Worm (Caenorhabditis elegans) whole organism, L1 larva: ENCODE data around the gene rpac-40.

Experiments used
- F16B12.6 ChIP-seq: fragments of 150-350 bp; optimal IDR thresholded peaks from 2 replicates; lab custom pipeline; 2014; ENCODE audit warnings: missing biosample characterization, missing genetic modification characterization
- ama-1 ChIP-seq: fragments of 150-350 bp; optimal IDR thresholded peaks from 2 replicates; lab custom pipeline; 2014
- blmp-1 ChIP-seq: fragments of 150-350 bp; optimal IDR thresholded peaks from 2 replicates; lab custom pipeline; 2014; ENCODE audit warnings: missing biosample characterization, missing genetic modification characterization
- ceh-63 ChIP-seq: fragments of 200-800 bp; sonication (Bioruptor generic); optimal IDR thresholded peaks from 2 replicates; lab custom pipeline; 2018; ENCODE audit warnings: mild to moderate bottlenecking, missing genetic modification characterization, missing compliant biosample characterization
- ceh-8 ChIP-seq: fragments of 200-800 bp; sonication (Bioruptor generic); optimal IDR thresholded peaks from 2 replicates; lab custom pipeline; 2018; ENCODE audit warnings: mild to moderate bottlenecking, missing genetic modification characterization, moderate library complexity, missing compliant biosample characterization
- ceh-88 ChIP-seq: fragments of 200-800 bp; sonication (Bioruptor generic); IDR thresholded peaks from 2 replicates; pipeline ENCODE4 v1.3.6; 2022; ENCODE audit warnings: missing genetic modification characterization, missing compliant biosample characterization
- dpl-1 ChIP-seq, 3 experiments: fragments of 150-350 bp in 2 of 3; sonication (generic microtip) in 1 of 3; optimal IDR thresholded peaks; 2 replicates each; lab custom pipeline; 2014 to 2017; ENCODE audit warnings: missing biosample characterization in 3 of 3, missing genetic modification characterization in 3 of 3, missing genetic modification reagents in 3 of 3
- efl-1 ChIP-seq, 4 experiments: fragments of 150-350 bp; optimal IDR thresholded peaks in 3 of 4; peaks in 1 of 4; 1 replicate in 1 of 4; 2 replicates in 3 of 4; lab custom pipeline; 2014; ENCODE audit warnings: missing biosample characterization in 2 of 4, missing genetic modification characterization in 2 of 4, missing genetic modification reagents in 2 of 4
- efl-3 ChIP-seq: fragments of 200-800 bp; sonication (Bioruptor generic); optimal IDR thresholded peaks from 2 replicates; lab custom pipeline; 2018; ENCODE audit warnings: mild to moderate bottlenecking, missing genetic modification characterization, missing compliant biosample characterization
- egl-27 ChIP-seq, 2 experiments: fragments of 150-350 bp in 1 of 2; sonication (generic microtip); optimal IDR thresholded peaks; 3 replicates each; lab custom pipeline; 2017 to 2018; ENCODE audit warnings: missing biosample characterization in 2 of 2, missing genetic modification characterization in 2 of 2, missing genetic modification reagents in 2 of 2
- elt-2 ChIP-seq: sonication (generic microtip); optimal IDR thresholded peaks from 2 replicates; lab custom pipeline; 2016; ENCODE audit warnings: missing genetic modification characterization, mild to moderate bottlenecking, inconsistent platforms, missing compliant biosample characterization, missing genetic modification reagents
- fkh-8 ChIP-seq: sonication (generic microtip); optimal IDR thresholded peaks from 2 replicates; lab custom pipeline; 2016; ENCODE audit warnings: mild to moderate bottlenecking, missing genetic modification characterization, missing compliant biosample characterization
- grh-1 ChIP-seq: fragments of 200-800 bp; sonication (Bioruptor generic); IDR thresholded peaks from 2 replicates; pipeline ENCODE4 v1.3.6; 2022; ENCODE audit warnings: missing genetic modification reagents, missing genetic modification characterization, missing compliant biosample characterization
- irx-1 ChIP-seq: sonication (generic microtip); optimal IDR thresholded peaks from 2 replicates; lab custom pipeline; 2016; ENCODE audit warnings: missing genetic modification characterization, missing compliant biosample characterization
- lin-14 ChIP-seq: fragments of 200-800 bp; sonication (Bioruptor generic); optimal IDR thresholded peaks from 2 replicates; lab custom pipeline; 2018; ENCODE audit warnings: mild to moderate bottlenecking, missing genetic modification characterization, moderate library complexity, missing compliant biosample characterization
- lin-35 ChIP-seq, 2 experiments: fragments of 150-350 bp; optimal IDR thresholded peaks; 2 replicates each; lab custom pipeline; 2014; ENCODE audit warnings: missing biosample characterization in 2 of 2, missing genetic modification characterization in 2 of 2, missing genetic modification reagents in 2 of 2
- mab-9 ChIP-seq: fragments of 200-800 bp; sonication (Bioruptor generic); IDR thresholded peaks from 2 replicates; pipeline ENCODE4 v1.3.6; 2022; ENCODE audit warnings: missing genetic modification reagents, missing genetic modification characterization, missing compliant biosample characterization
- mdl-1 ChIP-seq, 2 experiments: fragments of 150-350 bp; optimal IDR thresholded peaks; 2 replicates each; lab custom pipeline; 2014 to 2017; ENCODE audit warnings: missing biosample characterization in 2 of 2, missing genetic modification characterization in 2 of 2, inconsistent platforms in 1 of 2
- mep-1 ChIP-seq: fragments of 150-350 bp; optimal IDR thresholded peaks from 2 replicates; lab custom pipeline; 2014; ENCODE audit warnings: missing biosample characterization, missing genetic modification characterization
- nhr-12 ChIP-seq: sonication (generic microtip); optimal IDR thresholded peaks from 2 replicates; lab custom pipeline; 2017; ENCODE audit warnings: missing biosample characterization, missing genetic modification characterization
- nhr-19 ChIP-seq: fragments of 200-800 bp; sonication (Bioruptor generic); conservative IDR thresholded peaks from 2 replicates; pipeline ENCODE4 v1.3.6; 2022; ENCODE audit warnings: missing genetic modification characterization, missing compliant biosample characterization
- nhr-20 ChIP-seq: sonication (generic microtip); optimal IDR thresholded peaks from 2 replicates; lab custom pipeline; 2016; ENCODE audit warnings: mild to moderate bottlenecking, missing genetic modification characterization, missing compliant biosample characterization
- nhr-237 ChIP-seq: fragments of 150-350 bp; optimal IDR thresholded peaks from 2 replicates; lab custom pipeline; 2014; ENCODE audit warnings: missing biosample characterization, missing genetic modification characterization
- nhr-28 ChIP-seq: fragments of 150-350 bp; optimal IDR thresholded peaks from 2 replicates; lab custom pipeline; 2014; ENCODE audit warnings: missing biosample characterization, missing genetic modification characterization
- nhr-47 ChIP-seq: sonication (generic microtip); optimal IDR thresholded peaks from 2 replicates; lab custom pipeline; 2016; ENCODE audit warnings: mild to moderate bottlenecking, missing genetic modification characterization, moderate library complexity, missing compliant biosample characterization
- nhr-71 ChIP-seq: sonication (generic microtip); optimal IDR thresholded peaks from 2 replicates; lab custom pipeline; 2016; ENCODE audit warnings: mild to moderate bottlenecking, missing genetic modification characterization, moderate library complexity, missing compliant biosample characterization
- nhr-77 ChIP-seq: fragments of 150-350 bp; optimal IDR thresholded peaks from 2 replicates; lab custom pipeline; 2014; ENCODE audit warnings: missing biosample characterization, missing genetic modification characterization
- nhr-85 ChIP-seq: sonication (generic microtip); peaks from one replicate; lab custom pipeline; 2016; ENCODE audit warnings: missing genetic modification characterization, inconsistent platforms, missing compliant biosample characterization
- nhr-90 ChIP-seq: sonication (generic microtip); optimal IDR thresholded peaks from 2 replicates; lab custom pipeline; 2016; ENCODE audit warnings: mild to moderate bottlenecking, missing genetic modification characterization, missing compliant biosample characterization; ENCODE audit not compliant: poor library complexity
- rnt-1 ChIP-seq: sonication (generic microtip); optimal IDR thresholded peaks from 2 replicates; lab custom pipeline; 2016; ENCODE audit warnings: mild to moderate bottlenecking, missing genetic modification characterization, moderate library complexity, missing compliant biosample characterization
- skn-1 ChIP-seq: fragments of 150-350 bp; optimal IDR thresholded peaks from 2 replicates; lab custom pipeline; 2014; ENCODE audit warnings: missing biosample characterization, missing genetic modification characterization
- snpc-4 ChIP-seq: fragments of 150-350 bp; optimal IDR thresholded peaks from 2 replicates; lab custom pipeline; 2014; ENCODE audit warnings: missing biosample characterization, missing genetic modification characterization
- snu-23 ChIP-seq: sonication (generic microtip); optimal IDR thresholded peaks from 2 replicates; lab custom pipeline; 2016; ENCODE audit warnings: missing genetic modification characterization, missing compliant biosample characterization
- vab-15 ChIP-seq: sonication (generic microtip); optimal IDR thresholded peaks from 2 replicates; lab custom pipeline; 2017; ENCODE audit warnings: missing genotype, mild to moderate bottlenecking, missing genetic modification characterization, missing compliant biosample characterization
- xbp-1 ChIP-seq: sonication (generic microtip); optimal IDR thresholded peaks from 2 replicates; lab custom pipeline; 2016; ENCODE audit warnings: missing genetic modification characterization, missing compliant biosample characterization
- zag-1 ChIP-seq: fragments of 150-350 bp; optimal IDR thresholded peaks from 2 replicates; lab custom pipeline; 2014; ENCODE audit warnings: missing biosample characterization, missing genetic modification characterization

Gene rpac-40

DNA sequence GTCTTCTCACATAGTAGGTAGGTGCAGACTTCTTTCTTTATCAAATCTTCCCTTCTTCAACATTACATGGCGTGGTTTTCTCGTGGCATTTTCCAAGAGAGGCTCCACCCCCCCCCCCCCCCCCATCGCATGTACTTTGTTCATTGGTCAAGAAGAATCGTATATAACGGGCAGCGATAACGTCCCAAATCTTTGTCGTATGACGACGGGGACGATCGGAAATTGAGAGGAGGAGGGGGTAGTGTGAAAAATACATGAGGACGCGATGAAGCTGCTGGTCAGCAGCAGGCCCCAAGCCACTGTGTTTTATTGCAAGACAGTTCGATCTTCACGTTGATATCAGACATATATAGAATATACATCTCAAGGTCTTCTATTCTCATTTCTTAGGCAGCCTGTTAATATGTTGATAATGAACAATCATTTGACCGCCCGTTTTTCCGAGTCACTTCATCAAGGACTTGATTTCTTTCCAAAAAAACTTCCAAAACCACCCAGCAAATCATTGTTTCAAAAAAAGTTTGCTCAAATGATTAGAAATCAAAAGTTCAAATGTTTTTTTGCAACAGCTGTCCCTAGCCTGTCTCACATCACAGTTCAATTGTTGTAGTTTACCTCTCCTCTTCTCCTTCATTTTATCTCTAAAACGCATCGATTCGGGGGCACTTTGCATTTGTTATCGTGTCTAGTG lies 12.7 kb upstream of the rpac-40 start:
- peak in 1 of 2 experiments; percentile 1 for TF ChIP-seq lin-35 (GFP tag; optimal IDR thresholded peaks at IDR 0.05; lab: Kevin White, UChicago)
- peak; percentile 57 for TF ChIP-seq nhr-90 (tag; lab: Kevin White, UChicago)
- no peak for TF ChIP-seq skn-1 (tag; lab: Kevin White, UChicago)
- TF ChIP-seq rnt-1 (tag; lab: Kevin White, UChicago): no peak
- peak; percentile 68 for TF ChIP-seq nhr-19 (GFP tag; lab: Robert Waterston, UW)
- TF ChIP-seq nhr-47: peak; percentile 32
- TF ChIP-seq ceh-8 (GFP tag; lab: Kevin White, UChicago): no peak
- TF ChIP-seq elt-2: peak; percentile 70
- TF ChIP-seq ceh-63 (GFP tag; lab: Kevin White, UChicago): no peak
- peak in 1 of 3 experiments; percentile 19 for TF ChIP-seq dpl-1 (GFP tag; optimal IDR thresholded peaks at IDR 0.05; lab: Kevin White, UChicago)
- peak; percentile 36 for TF ChIP-seq snu-23 (GFP tag; lab: Kevin White, UChicago)
- TF ChIP-seq grh-1 (GFP tag; lab: Robert Waterston, UW): peak; percentile 27; the same call in 1 of the 2 replicates
- TF ChIP-seq nhr-28 (tag; lab: Kevin White, UChicago): no peak
- peak; percentile 16 for TF ChIP-seq blmp-1
- TF ChIP-seq mdl-1 (tag; optimal IDR thresholded peaks at IDR 0.05; lab: Kevin White, UChicago): peak in 1 of 2 experiments; percentile 20
- peak; percentile 78 for TF ChIP-seq nhr-71
- TF ChIP-seq egl-27 (tag; optimal IDR thresholded peaks at IDR 0.05; lab: Kevin White, UChicago): no peak
- TF ChIP-seq nhr-12 (tag; lab: Kevin White, UChicago): no peak
- no peak for TF ChIP-seq irx-1 (tag; lab: Kevin White, UChicago)
- peak; percentile 64 for TF ChIP-seq nhr-20 (tag; lab: Kevin White, UChicago)
- no peak for TF ChIP-seq zag-1 (tag; lab: Kevin White, UChicago)
- TF ChIP-seq nhr-85 (tag; lab: Kevin White, UChicago): peak; percentile 54
- no peak for TF ChIP-seq efl-3 (GFP tag; lab: Kevin White, UChicago)
- peak; percentile 12 for TF ChIP-seq xbp-1 (tag; lab: Kevin White, UChicago)
- TF ChIP-seq efl-1 (optimal IDR thresholded peaks at IDR 0.05; lab: Kevin White, UChicago): no peak
- TF ChIP-seq efl-1 (GFP tag; optimal IDR thresholded peaks at IDR 0.05 in 1 of 2; lab: Kevin White, UChicago): no peak
- TF ChIP-seq mab-9 (GFP tag; lab: Robert Waterston, UW): no peak
- TF ChIP-seq lin-14 (GFP tag; lab: Kevin White, UChicago): peak; percentile 78
- TF ChIP-seq, all 84 proteins: peak for 15

DNA sequence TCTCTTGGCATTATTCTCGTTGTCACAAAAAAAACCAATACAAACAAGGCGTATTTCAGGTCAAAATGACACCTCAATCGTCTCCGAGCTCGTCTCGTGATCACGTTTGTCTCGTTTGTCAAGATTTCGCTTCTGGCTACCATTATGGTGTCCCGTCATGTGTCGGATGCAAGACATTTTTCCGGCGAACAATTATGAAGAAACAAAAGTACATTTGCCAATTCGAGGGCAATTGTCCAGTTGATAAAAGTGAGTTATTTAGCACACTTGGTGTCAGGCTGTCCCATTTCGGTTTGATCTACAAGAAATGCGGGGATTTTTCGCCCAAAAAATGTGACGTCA lies 12.2 kb upstream of the rpac-40 start, which contains the start of gene nhr-114:
TSS of gene nhr-114 (plus strand) at position 59 of the 342 bp plus-strand sequence.
- TF ChIP-seq vab-15: no peak
- no peak for TF ChIP-seq fkh-8 (tag; lab: Kevin White, UChicago)
- TF ChIP-seq grh-1 (GFP tag; lab: Robert Waterston, UW): no peak
- no peak for TF ChIP-seq nhr-77
- no peak for TF ChIP-seq F16B12.6 (tag; lab: Kevin White, UChicago)
- peak; percentile 77 for TF ChIP-seq snpc-4 (tag; lab: Kevin White, UChicago)
- no peak for TF ChIP-seq nhr-71
- TF ChIP-seq mep-1: peak; percentile 27
- TF ChIP-seq rnt-1 (tag; lab: Kevin White, UChicago): no peak
- no peak for TF ChIP-seq nhr-237 (tag; lab: Kevin White, UChicago)
- TF ChIP-seq nhr-85 (tag; lab: Kevin White, UChicago): peak; percentile 19

DNA sequence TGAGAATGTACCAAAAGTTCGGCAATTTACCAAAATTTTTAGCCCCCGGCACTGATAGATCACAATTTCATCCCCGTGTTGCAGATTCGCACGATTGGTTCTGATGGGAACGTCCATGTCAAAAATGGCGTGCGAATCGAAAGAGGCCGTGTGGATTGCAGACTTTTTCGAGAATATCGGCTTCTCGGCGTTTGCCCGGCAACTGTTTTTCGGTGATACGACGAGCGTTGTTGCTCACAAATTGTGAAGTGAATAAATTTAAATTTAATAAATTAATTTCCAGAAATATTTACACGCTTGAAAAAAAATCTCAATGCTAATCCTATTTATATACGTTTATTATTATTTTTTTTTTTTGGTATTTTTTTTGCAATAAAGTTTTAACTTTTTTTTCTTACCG lies 9.7 kb upstream of the rpac-40 start:
- no peak for TF ChIP-seq ceh-88 (GFP tag; lab: Robert Waterston, UW)
- no peak for TF ChIP-seq efl-1 (optimal IDR thresholded peaks at IDR 0.05; lab: Kevin White, UChicago)
- TF ChIP-seq efl-1 (GFP tag; optimal IDR thresholded peaks at IDR 0.05 in 1 of 2; lab: Kevin White, UChicago): no peak
- TF ChIP-seq snu-23 (GFP tag; lab: Kevin White, UChicago): no peak
- no peak for TF ChIP-seq rnt-1 (tag; lab: Kevin White, UChicago)
- no peak for TF ChIP-seq grh-1 (GFP tag; lab: Robert Waterston, UW)
- no peak for TF ChIP-seq ama-1
- no peak for TF ChIP-seq xbp-1 (tag; lab: Kevin White, UChicago)
- TF ChIP-seq, all 84 proteins: peak for 0
